Worm (Caenorhabditis elegans) whole organism, late embryonic: ENCODE data around the gene B0285.6.

ENCODE experiments used
- C38D4.7 ChIP-seq: fragments of 200-800 bp; sonication (Bioruptor generic); optimal IDR thresholded peaks from 2 replicates; lab custom pipeline; 2018; ENCODE audit warnings: mild to moderate bottlenecking, missing genetic modification characterization, moderate library complexity, missing compliant biosample characterization
- K02D7.2 ChIP-seq: sonication (generic microtip); optimal IDR thresholded peaks from 2 replicates; lab custom pipeline; 2017; ENCODE audit warnings: mild to moderate bottlenecking, missing genetic modification characterization, missing compliant biosample characterization
- T23F11.4 ChIP-seq: fragments of 200-800 bp; sonication (Bioruptor generic); optimal IDR thresholded peaks from 2 replicates; lab custom pipeline; 2018; ENCODE audit warnings: mild to moderate bottlenecking, missing genetic modification characterization, missing compliant biosample characterization
- ceh-18 ChIP-seq: sonication (generic microtip); optimal IDR thresholded peaks from 2 replicates; lab custom pipeline; 2016; ENCODE audit warnings: missing genetic modification characterization, missing compliant biosample characterization
- ceh-19 ChIP-seq: fragments of 200-800 bp; sonication (Bioruptor generic); optimal IDR thresholded peaks from 2 replicates; lab custom pipeline; 2018; ENCODE audit warnings: mild to moderate bottlenecking, missing genetic modification characterization, missing compliant biosample characterization
- ceh-24 ChIP-seq: sonication (generic microtip); optimal IDR thresholded peaks from 2 replicates; lab custom pipeline; 2016; ENCODE audit warnings: mild to moderate bottlenecking, missing genetic modification characterization, missing compliant biosample characterization
- ceh-31 ChIP-seq: sonication (generic microtip); optimal IDR thresholded peaks from 2 replicates; lab custom pipeline; 2016; ENCODE audit warnings: missing genetic modification characterization, missing compliant biosample characterization
- ceh-48 ChIP-seq: sonication (generic microtip); optimal IDR thresholded peaks from 2 replicates; lab custom pipeline; 2016; ENCODE audit warnings: missing genetic modification characterization, inconsistent platforms, missing compliant biosample characterization
- ceh-6 ChIP-seq: fragments of 200-800 bp; sonication (Bioruptor generic); optimal IDR thresholded peaks from 2 replicates; lab custom pipeline; 2018; ENCODE audit warnings: mild to moderate bottlenecking, missing genetic modification characterization, missing compliant biosample characterization
- ceh-9 ChIP-seq: sonication (generic microtip); optimal IDR thresholded peaks from 2 replicates; lab custom pipeline; 2016; ENCODE audit warnings: mild to moderate bottlenecking, missing genetic modification characterization, inconsistent platforms, missing compliant biosample characterization
- dmd-4 ChIP-seq: sonication (generic microtip); optimal IDR thresholded peaks from 2 replicates; lab custom pipeline; 2016; ENCODE audit warnings: borderline replicate concordance, missing genetic modification characterization, missing compliant biosample characterization
- elt-2 ChIP-seq: sonication (generic microtip); optimal IDR thresholded peaks from 2 replicates; lab custom pipeline; 2016; ENCODE audit warnings: missing genetic modification reagents, missing genetic modification characterization, missing compliant biosample characterization
- eyg-1 ChIP-seq: sonication (generic microtip); optimal IDR thresholded peaks from 2 replicates; lab custom pipeline; 2016; ENCODE audit warnings: missing genotype, missing genetic modification characterization, missing compliant biosample characterization
- fax-1 ChIP-seq: sonication (generic microtip); optimal IDR thresholded peaks from 2 replicates; lab custom pipeline; 2016; ENCODE audit warnings: missing genotype, missing genetic modification characterization, missing compliant biosample characterization
- gmeb-2 ChIP-seq: sonication (generic microtip); optimal IDR thresholded peaks from 2 replicates; lab custom pipeline; 2016; ENCODE audit warnings: missing genetic modification characterization, inconsistent platforms, missing compliant biosample characterization
- hlh-13 ChIP-seq: fragments of 200-800 bp; sonication (Bioruptor generic); optimal IDR thresholded peaks from 2 replicates; lab custom pipeline; 2018; ENCODE audit warnings: mild to moderate bottlenecking, missing genetic modification characterization, missing compliant biosample characterization
- hlh-15 ChIP-seq: sonication (generic microtip); optimal IDR thresholded peaks from 2 replicates; lab custom pipeline; 2016; ENCODE audit warnings: missing genetic modification characterization, missing compliant biosample characterization
- hlh-6 ChIP-seq: sonication (generic microtip); optimal IDR thresholded peaks from 2 replicates; lab custom pipeline; 2016; ENCODE audit warnings: missing genotype, missing genetic modification characterization, missing compliant biosample characterization
- lim-6 ChIP-seq: sonication (generic microtip); optimal IDR thresholded peaks from 2 replicates; lab custom pipeline; 2016; ENCODE audit warnings: missing genetic modification characterization, missing compliant biosample characterization
- lin-11 ChIP-seq: fragments of 200-800 bp; sonication (Bioruptor generic); optimal IDR thresholded peaks from 2 replicates; lab custom pipeline; 2018; ENCODE audit warnings: mild to moderate bottlenecking, missing genetic modification characterization, missing compliant biosample characterization
- madf-2 ChIP-seq: sonication (generic microtip); optimal IDR thresholded peaks from 2 replicates; lab custom pipeline; 2017; ENCODE audit warnings: missing genetic modification characterization, missing compliant biosample characterization
- nfya-1 ChIP-seq: sonication (generic microtip); optimal IDR thresholded peaks from 2 replicates; lab custom pipeline; 2017; ENCODE audit warnings: missing genetic modification characterization, mild to moderate bottlenecking, missing compliant biosample characterization, antibody characterized with exemption, moderate library complexity
- nhr-11 ChIP-seq: fragments of 150-350 bp; optimal IDR thresholded peaks from 2 replicates; lab custom pipeline; 2014; ENCODE audit warnings: missing biosample characterization, missing genetic modification characterization
- odd-2 ChIP-seq: sonication (generic microtip); optimal IDR thresholded peaks from 2 replicates; lab custom pipeline; 2017; ENCODE audit warnings: antibody characterized with exemption, mild to moderate bottlenecking, missing genetic modification characterization, missing compliant biosample characterization
- pag-3 ChIP-seq: sonication (generic microtip); optimal IDR thresholded peaks from 2 replicates; lab custom pipeline; 2016; ENCODE audit warnings: missing compliant biosample characterization, missing genetic modification characterization, borderline replicate concordance
- pat-9 ChIP-seq: fragments of 200-800 bp; sonication (Bioruptor generic); optimal IDR thresholded peaks from 2 replicates; lab custom pipeline; 2018; ENCODE audit warnings: mild to moderate bottlenecking, missing genetic modification characterization, moderate library complexity, missing compliant biosample characterization
- pax-1 ChIP-seq: fragments of 150-350 bp; optimal IDR thresholded peaks from 2 replicates; lab custom pipeline; 2014; ENCODE audit warnings: missing biosample characterization, missing genetic modification characterization
- rnt-1 ChIP-seq: sonication (generic microtip); optimal IDR thresholded peaks from 2 replicates; lab custom pipeline; 2016; ENCODE audit warnings: missing genetic modification characterization, missing compliant biosample characterization
- sdc-2 ChIP-seq: sonication (generic microtip); optimal IDR thresholded peaks from 2 replicates; lab custom pipeline; 2016; ENCODE audit warnings: missing genotype, missing genetic modification characterization, missing compliant biosample characterization
- sox-2 ChIP-seq: fragments of 200-800 bp; sonication (Bioruptor generic); IDR thresholded peaks from 2 replicates; pipeline ENCODE4 v1.3.6; 2022; ENCODE audit warnings: missing genetic modification reagents, missing genetic modification characterization, missing compliant biosample characterization
- tbx-2 ChIP-seq: sonication (generic microtip); optimal IDR thresholded peaks from 2 replicates; lab custom pipeline; 2016; ENCODE audit warnings: missing genetic modification characterization, missing compliant biosample characterization
- tbx-7 ChIP-seq: sonication (generic microtip); optimal IDR thresholded peaks from 2 replicates; lab custom pipeline; 2016; ENCODE audit warnings: missing genotype, missing genetic modification characterization, missing compliant biosample characterization
- unc-55 ChIP-seq: sonication (generic microtip); optimal IDR thresholded peaks from 2 replicates; lab custom pipeline; 2017; ENCODE audit warnings: missing biosample characterization, missing genetic modification reagents, missing genetic modification characterization
- unc-86 ChIP-seq: sonication (generic microtip); optimal IDR thresholded peaks from 2 replicates; lab custom pipeline; 2016; ENCODE audit warnings: missing genetic modification characterization, missing compliant biosample characterization
- zip-5 ChIP-seq: sonication (generic microtip); optimal IDR thresholded peaks from 2 replicates; lab custom pipeline; 2016; ENCODE audit warnings: missing genetic modification characterization, missing compliant biosample characterization
- ztf-16 ChIP-seq: sonication (generic microtip); optimal IDR thresholded peaks from 2 replicates; lab custom pipeline; 2017; ENCODE audit warnings: missing genetic modification characterization, missing compliant biosample characterization

Gene B0285.6

ce11 chrIII:4345034-4345433 is 4.9 kb upstream of the B0285.6 start, which contains the start of gene hse-5:
hse-5 (plus strand) TSS chrIII:4345334.
- TF ChIP-seq sox-2 (no peak), lim-6 (tag; lab: Kevin White, UChicago) (no peak), unc-55 (GFP tag; lab: Kevin White, UChicago) (no peak), tbx-2 (tag; lab: Kevin White, UChicago) (no peak), madf-2 (tag; lab: Kevin White, UChicago) (no peak), lin-11 (tag; lab: Kevin White, UChicago) (no peak), ceh-24 (no peak), hlh-6 (tag; lab: Kevin White, UChicago) (no peak), sdc-2 (tag; lab: Kevin White, UChicago) (no peak), odd-2 (tag; lab: Kevin White, UChicago) (no peak), ztf-16 (tag; lab: Kevin White, UChicago) (no peak)
- TF ChIP-seq, all 69 proteins: peak for 0

- TF ChIP-seq zip-5 (no peak), unc-55 (GFP tag; lab: Kevin White, UChicago) (no peak), eyg-1 (tag; lab: Kevin White, UChicago) (no peak), nhr-11 (no peak), lin-11 (tag; lab: Kevin White, UChicago) (no peak), ceh-6 (GFP tag; lab: Kevin White, UChicago) (no peak), gmeb-2 (tag; lab: Kevin White, UChicago) (no peak)
Measured at ce11 chrIII:4356384-4356783, 6.5 kb downstream of the B0285.6 start, which contains the start of gene mnp-1. mnp-1 (plus strand) TSS chrIII:4356594.

- TF ChIP-seq hlh-15 (no peak), elt-2 (tag; lab: Kevin White, UChicago) (peak; percentile 93), unc-55 (GFP tag; lab: Kevin White, UChicago) (peak; percentile 63)
Measured at ce11 chrIII:4357438-4357837, 7.5 kb downstream of the B0285.6 start.

ce11 chrIII:4358345-4358744 is 8.4 kb downstream of the B0285.6 start:
- TF ChIP-seq T23F11.4 (GFP tag; lab: Kevin White, UChicago): no peak
- no peak for TF ChIP-seq ceh-9 (tag; lab: Kevin White, UChicago)
- peak; percentile 30 for TF ChIP-seq pat-9 (tag; lab: Kevin White, UChicago)
- TF ChIP-seq fax-1 (tag; lab: Kevin White, UChicago): no peak
- TF ChIP-seq sdc-2 (tag; lab: Kevin White, UChicago): no peak
- peak; percentile 22 for TF ChIP-seq nfya-1 (tag; lab: Kevin White, UChicago)
- TF ChIP-seq unc-55 (GFP tag; lab: Kevin White, UChicago): peak; percentile 93
- TF ChIP-seq hlh-13: no peak
- no peak for TF ChIP-seq lin-11 (tag; lab: Kevin White, UChicago)
- peak; percentile 14 for TF ChIP-seq ceh-18 (tag; lab: Kevin White, UChicago)
- peak; percentile 32 for TF ChIP-seq rnt-1 (tag; lab: Kevin White, UChicago)
- TF ChIP-seq, all 69 proteins: peak for 5

ce11 chrIII:4359208-4359607 is 9.3 kb downstream of the B0285.6 start:
- TF ChIP-seq pax-1 (no peak), madf-2 (tag; lab: Kevin White, UChicago) (no peak), dmd-4 (tag; lab: Kevin White, UChicago) (no peak), hlh-15 (no peak), unc-86 (no peak), lim-6 (tag; lab: Kevin White, UChicago) (no peak), tbx-2 (tag; lab: Kevin White, UChicago) (no peak), K02D7.2 (tag; lab: Kevin White, UChicago) (no peak), ceh-9 (tag; lab: Kevin White, UChicago) (no peak), C38D4.7 (GFP tag; lab: Kevin White, UChicago) (no peak), pat-9 (tag; lab: Kevin White, UChicago) (no peak), tbx-7 (tag; lab: Kevin White, UChicago) (no peak), pag-3 (no peak), fax-1 (tag; lab: Kevin White, UChicago) (no peak), ceh-19 (no peak), ceh-31 (no peak), sox-2 (no peak), ceh-48 (tag; lab: Kevin White, UChicago) (no peak)
- TF ChIP-seq, all 69 proteins: peak for 0
